Worm (Caenorhabditis elegans): Measurements from ENCODE around the gene stn-2.

DNA sequence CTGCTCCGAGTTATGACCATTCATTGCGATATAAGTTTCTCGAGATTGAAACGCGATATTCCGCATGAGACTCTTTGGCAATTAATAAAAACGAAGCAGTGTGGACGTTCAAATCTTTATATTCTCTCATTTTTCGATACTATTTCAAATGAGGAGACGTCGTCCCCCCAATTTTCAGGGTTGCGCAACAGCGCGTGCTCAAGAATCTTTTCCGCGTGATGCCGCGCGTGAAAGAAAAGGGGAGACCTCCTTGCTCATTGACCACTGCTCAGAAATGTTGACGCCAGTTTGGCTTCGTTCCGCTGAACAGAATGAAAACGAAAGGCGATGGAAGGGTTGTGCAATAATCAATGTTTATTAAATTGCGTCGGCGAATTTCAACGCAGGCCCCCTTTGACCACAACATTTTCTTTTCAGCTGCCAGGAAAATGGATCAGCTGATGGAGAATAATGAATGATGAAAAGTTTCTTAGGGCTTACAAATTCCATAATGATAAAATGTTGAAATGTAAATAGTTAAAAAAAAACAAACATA lies 24.9 kb downstream of the stn-2 start:
- TF ChIP-seq unc-62 (GFP tag; optimal IDR thresholded peaks at IDR 0.05) (no peak), mab-5 (tag; optimal IDR thresholded peaks at IDR 0.05) (no peak), sem-2 (GFP tag; optimal IDR thresholded peaks at IDR 0.05) (no peak), pha-4 (tag; optimal IDR thresholded peaks at IDR 0.05) (no peak), drap-1 (GFP tag; optimal IDR thresholded peaks at IDR 0.05) (no peak), ztf-11 (tag; optimal IDR thresholded peaks at IDR 0.05) (no peak), unc-120 (tag; optimal IDR thresholded peaks at IDR 0.05; ENCODE audit: poor library complexity, severe bottlenecking) (no peak), lin-13 (tag; optimal IDR thresholded peaks at IDR 0.05) (no peak), nhr-28 (tag; optimal IDR thresholded peaks at IDR 0.05) (no peak), snpc-4 (tag; optimal IDR thresholded peaks at IDR 0.05) (no peak), ces-1 (GFP tag; optimal IDR thresholded peaks at IDR 0.05) (peak; percentile 79), ham-2 (GFP tag; optimal IDR thresholded peaks at IDR 0.05) (no peak)

Data from whole organism, mixed stage, embryonic.